Fruit fly (Drosophila melanogaster) whole organism, embryonic: Measurements from ENCODE around the gene Pvf1.

ENCODE experiments used
- Awh ChIP-seq: fragments of 200-800 bp; sonication (Bioruptor generic); IDR thresholded peaks from 2 replicates; pipeline ENCODE4, ENCODE4 v1.3.6; 2022; ENCODE audit warnings: missing biosample characterization, missing genetic modification characterization
- BEAF-32 ChIP-seq: fragments of 200-800 bp; sonication (Bioruptor generic); optimal IDR thresholded peaks from 3 replicates; lab custom pipeline; 2017; ENCODE audit warnings: missing biosample characterization, missing genetic modification characterization, mild to moderate bottlenecking, moderate library complexity, missing genetic modification reagents
- CG10274 ChIP-seq: fragments of 200-800 bp; sonication (Bioruptor generic); optimal IDR thresholded peaks from 3 replicates; lab custom pipeline; 2017; ENCODE audit warnings: missing biosample characterization, mild to moderate bottlenecking, missing genetic modification characterization
- CG10321 ChIP-seq: fragments of 200-800 bp; sonication (Bioruptor generic); IDR thresholded peaks from 2 replicates; pipeline ENCODE4 v1.3.6; 2022; ENCODE audit warnings: missing biosample characterization, missing genetic modification characterization
- CG10979 ChIP-seq: fragments of 200-800 bp; sonication (Bioruptor generic); optimal IDR thresholded peaks from 2 replicates; lab custom pipeline; 2018; ENCODE audit warnings: missing biosample characterization, mild to moderate bottlenecking, missing genetic modification characterization, moderate library complexity
- CG11504 ChIP-seq: fragments of 200-800 bp; sonication (Bioruptor generic); optimal IDR thresholded peaks from 3 replicates; lab custom pipeline; 2019; ENCODE audit warnings: missing biosample characterization, mild to moderate bottlenecking, missing genetic modification characterization, moderate library complexity
- CG11696 ChIP-seq: fragments of 200-800 bp; sonication (Bioruptor generic); IDR thresholded peaks from 2 replicates; pipeline ENCODE4 v1.3.6; 2022; ENCODE audit warnings: missing biosample characterization, missing genetic modification characterization
- CG12155 ChIP-seq: fragments of 200-800 bp; sonication (Bioruptor generic); optimal IDR thresholded peaks from 3 replicates; lab custom pipeline; 2016; ENCODE audit warnings: missing biosample characterization, missing genetic modification characterization
- CG14667 ChIP-seq: fragments of 200-800 bp; sonication (Bioruptor generic); IDR thresholded peaks from 2 replicates; pipeline ENCODE4 v1.3.6; 2022; ENCODE audit warnings: missing biosample characterization, missing genetic modification characterization
- CG14965 ChIP-seq: fragments of 200-800 bp; sonication (Bioruptor generic); optimal IDR thresholded peaks from 2 replicates; lab custom pipeline; 2016; ENCODE audit warnings: missing biosample characterization, missing genetic modification characterization, borderline replicate concordance
- CG1647 ChIP-seq: fragments of 200-800 bp; sonication (Bioruptor generic); optimal IDR thresholded peaks from 3 replicates; lab custom pipeline; 2016; ENCODE audit warnings: missing biosample characterization, missing genetic modification characterization
- CG17359 ChIP-seq: fragments of 200-800 bp; sonication (Bioruptor generic); optimal IDR thresholded peaks from 3 replicates; lab custom pipeline; 2018; ENCODE audit warnings: missing biosample characterization, mild to moderate bottlenecking, missing genetic modification characterization, moderate library complexity
- CG2120 ChIP-seq: fragments of 200-800 bp; sonication (Bioruptor generic); optimal IDR thresholded peaks from 3 replicates; lab custom pipeline; 2016; ENCODE audit warnings: missing biosample characterization, missing genetic modification characterization
- CG2678 ChIP-seq: fragments of 200-800 bp; sonication (Bioruptor generic); optimal IDR thresholded peaks from 3 replicates; lab custom pipeline; 2019; ENCODE audit warnings: missing biosample characterization, mild to moderate bottlenecking, missing genetic modification characterization, moderate library complexity
- CG31388 ChIP-seq: fragments of 200-800 bp; sonication (Bioruptor generic); optimal IDR thresholded peaks from 2 replicates; lab custom pipeline; 2016; ENCODE audit warnings: missing biosample characterization, missing genetic modification characterization
- CG32772 ChIP-seq: fragments of 200-800 bp; sonication (Bioruptor generic); IDR thresholded peaks from 2 replicates; pipeline ENCODE4 v1.3.6; 2022; ENCODE audit warnings: missing biosample characterization, missing genetic modification characterization
- CG4854 ChIP-seq: fragments of 200-800 bp; sonication (Bioruptor generic); optimal IDR thresholded peaks from 2 replicates; lab custom pipeline; 2016; ENCODE audit warnings: missing biosample characterization, missing genetic modification characterization, inconsistent platforms
- CG5245 ChIP-seq: fragments of 200-800 bp; sonication (Bioruptor generic); optimal IDR thresholded peaks from 3 replicates; lab custom pipeline; 2016; ENCODE audit warnings: missing biosample characterization, missing genetic modification characterization
- CG6272 ChIP-seq: fragments of 200-800 bp; sonication (Bioruptor generic); IDR thresholded peaks from 2 replicates; pipeline ENCODE4 v1.3.6; 2022; ENCODE audit warnings: missing biosample characterization, missing genetic modification characterization
- CG6765 ChIP-seq: fragments of 200-800 bp; sonication (Bioruptor generic); optimal IDR thresholded peaks from 3 replicates; lab custom pipeline; 2017; ENCODE audit warnings: missing biosample characterization, mild to moderate bottlenecking, missing genetic modification characterization
- CG7271 ChIP-seq: fragments of 200-800 bp; sonication (Bioruptor generic); optimal IDR thresholded peaks from 2 replicates; lab custom pipeline; 2018; ENCODE audit warnings: missing biosample characterization, mild to moderate bottlenecking, missing genetic modification characterization, moderate library complexity
- CG9727 ChIP-seq: fragments of 200-800 bp; sonication (Bioruptor generic); optimal IDR thresholded peaks from 3 replicates; lab custom pipeline; 2017; ENCODE audit warnings: missing biosample characterization, mild to moderate bottlenecking, missing genetic modification characterization
- Dad ChIP-seq: fragments of 200-800 bp; sonication (Bioruptor generic); optimal IDR thresholded peaks from 3 replicates; lab custom pipeline; 2016; ENCODE audit warnings: missing biosample characterization, missing genetic modification characterization
- Dek ChIP-seq: fragments of 200-800 bp; sonication (Bioruptor generic); optimal IDR thresholded peaks from 3 replicates; lab custom pipeline; 2019; ENCODE audit warnings: missing biosample characterization, mild to moderate bottlenecking, missing genetic modification characterization, moderate library complexity
- Doc3 ChIP-seq: fragments of 200-800 bp; sonication (Bioruptor generic); IDR thresholded peaks from 3 replicates; pipeline ENCODE4 v1.3.6; 2022; ENCODE audit warnings: missing biosample characterization, missing genetic modification characterization; ENCODE audit not compliant: partially characterized antibody
- Elba2 ChIP-seq: fragments of 200-800 bp; sonication (Bioruptor generic); optimal IDR thresholded peaks from 3 replicates; lab custom pipeline; 2016; ENCODE audit warnings: missing biosample characterization, missing genetic modification characterization
- HLHmδ ChIP-seq: fragments of 200-800 bp; sonication (Bioruptor generic); optimal IDR thresholded peaks from 2 replicates; lab custom pipeline; 2018; ENCODE audit warnings: missing biosample characterization, mild to moderate bottlenecking, missing genetic modification characterization, moderate library complexity
- Optix ChIP-seq: fragments of 200-800 bp; sonication (Bioruptor generic); IDR thresholded peaks from 3 replicates; pipeline ENCODE4 v1.3.6; 2022; ENCODE audit warnings: missing biosample characterization, missing genetic modification characterization
- TFAM ChIP-seq: fragments of 200-800 bp; sonication (Bioruptor generic); optimal IDR thresholded peaks from 2 replicates; lab custom pipeline; 2017; ENCODE audit warnings: missing biosample characterization, missing genetic modification characterization, inconsistent platforms
- ash1 ChIP-seq: fragments of 200-800 bp; sonication (Bioruptor generic); optimal IDR thresholded peaks from 2 replicates; lab custom pipeline; 2018; ENCODE audit warnings: missing biosample characterization, mild to moderate bottlenecking, missing genetic modification characterization
- cato ChIP-seq: fragments of 200-800 bp; sonication (Bioruptor generic); optimal IDR thresholded peaks from 2 replicates; lab custom pipeline; 2016; ENCODE audit warnings: missing biosample characterization, missing genetic modification characterization, borderline replicate concordance
- cg ChIP-seq: fragments of 200-800 bp; sonication (Bioruptor generic); optimal IDR thresholded peaks from 3 replicates; lab custom pipeline; 2019; ENCODE audit warnings: missing biosample characterization, mild to moderate bottlenecking, missing genetic modification characterization, moderate library complexity
- chif ChIP-seq, 2 experiments: fragments of 200-800 bp; sonication (Bioruptor generic); optimal IDR thresholded peaks; 3 replicates each; lab custom pipeline; 2016; ENCODE audit warnings: missing biosample characterization in 2 of 2, missing genetic modification characterization in 2 of 2
- ems ChIP-seq: fragments of 200-800 bp; sonication (Bioruptor generic); optimal IDR thresholded peaks from 3 replicates; lab custom pipeline; 2016; ENCODE audit warnings: missing biosample characterization, missing genetic modification characterization
- fd64A ChIP-seq: fragments of 200-800 bp; sonication (Bioruptor generic); optimal IDR thresholded peaks from 3 replicates; lab custom pipeline; 2018; ENCODE audit warnings: missing biosample characterization, mild to moderate bottlenecking, missing genetic modification characterization
- fd96Cb ChIP-seq: fragments of 200-800 bp; sonication (Bioruptor generic); optimal IDR thresholded peaks from 2 replicates; lab custom pipeline; 2018; ENCODE audit warnings: missing biosample characterization, mild to moderate bottlenecking, missing genetic modification characterization, moderate library complexity
- ham ChIP-seq: fragments of 200-800 bp; sonication (Bioruptor generic); IDR thresholded peaks from 2 replicates; pipeline ENCODE4 v1.3.6; 2022; ENCODE audit warnings: missing biosample characterization, missing genetic modification characterization
- ind ChIP-seq: fragments of 200-800 bp; sonication (Bioruptor generic); optimal IDR thresholded peaks from 3 replicates; lab custom pipeline; 2016; ENCODE audit warnings: missing biosample characterization, missing genetic modification characterization
- kah ChIP-seq: fragments of 200-800 bp; sonication (Bioruptor generic); optimal IDR thresholded peaks from 2 replicates; lab custom pipeline; 2018; ENCODE audit warnings: missing biosample characterization, mild to moderate bottlenecking, missing genetic modification characterization
- kni ChIP-seq: fragments of 200-800 bp; sonication (Bioruptor generic); optimal IDR thresholded peaks from 3 replicates; lab custom pipeline; 2017; ENCODE audit warnings: mild to moderate bottlenecking, missing biosample characterization, missing genetic modification reagents, missing genetic modification characterization
- nmo ChIP-seq: fragments of 200-800 bp; sonication (Bioruptor generic); optimal IDR thresholded peaks from 2 replicates; lab custom pipeline; 2018; ENCODE audit warnings: missing biosample characterization, mild to moderate bottlenecking, missing genetic modification characterization, moderate library complexity
- nom ChIP-seq: fragments of 200-800 bp; sonication (Bioruptor generic); optimal IDR thresholded peaks from 2 replicates; lab custom pipeline; 2017; ENCODE audit warnings: missing biosample characterization, missing genetic modification characterization, mild to moderate bottlenecking, moderate library complexity, missing genetic modification reagents
- pita ChIP-seq: fragments of 200-800 bp; sonication (Bioruptor generic); optimal IDR thresholded peaks from 2 replicates; lab custom pipeline; 2017; ENCODE audit warnings: missing biosample characterization, mild to moderate bottlenecking, missing genetic modification characterization
- sim ChIP-seq: fragments of 200-800 bp; sonication (Bioruptor generic); IDR thresholded peaks from 2 replicates; pipeline ENCODE4 v1.3.6; 2022; ENCODE audit warnings: missing biosample characterization, missing genetic modification characterization
- so ChIP-seq: fragments of 200-800 bp; sonication (Bioruptor generic); IDR thresholded peaks from 3 replicates; pipeline ENCODE4 v1.3.6; 2022; ENCODE audit warnings: missing biosample characterization, missing genetic modification characterization
- sob ChIP-seq: fragments of 200-800 bp; sonication (Bioruptor generic); IDR thresholded peaks from 2 replicates; pipeline ENCODE4 v1.3.6; 2022; ENCODE audit warnings: missing biosample characterization, missing genetic modification characterization
- sug ChIP-seq: fragments of 200-800 bp; optimal IDR thresholded peaks from 2 replicates; lab custom pipeline; 2019; ENCODE audit warnings: missing biosample characterization, mild to moderate bottlenecking, missing genetic modification characterization, moderate library complexity
- unpg ChIP-seq: fragments of 200-800 bp; sonication (Bioruptor generic); optimal IDR thresholded peaks from 3 replicates; lab custom pipeline; 2018; ENCODE audit warnings: missing biosample characterization, mild to moderate bottlenecking, missing genetic modification characterization, moderate library complexity
- yki ChIP-seq: fragments of >200 bp; optimal IDR thresholded peaks from 3 replicates; lab custom pipeline; 2018
- zen2 ChIP-seq: fragments of 200-800 bp; sonication (Bioruptor generic); IDR thresholded peaks from 3 replicates; pipeline ENCODE4 v1.3.6; 2022; ENCODE audit warnings: missing biosample characterization, missing genetic modification characterization; ENCODE audit not compliant: partially characterized antibody

The Pvf1 gene

dm6 chrX:18869489-18870132 lies 37.1 kb downstream of the Pvf1 start (continued):
- TF ChIP-seq CG32772 (GFP tag; lab: Robert Waterston, UW) (0 out of 2 replicates have a peak, but pooled peaks have one; percentile 17), TFAM (no peak), CG1647 (GFP tag; lab: Kevin White, UChicago) (no peak), so (GFP tag; lab: Robert Waterston, UW) (0 out of 3 replicates have a peak, but pooled peaks have one; percentile 39), sug (tag; lab: Kevin White, UChicago) (no peak), fd64A (GFP tag; lab: Kevin White, UChicago) (no peak), CG14667 (peak; percentile 66), BEAF-32 (GFP tag; lab: Kevin White, UChicago) (no peak), CG6272 (GFP tag; lab: Robert Waterston, UW) (no peak), pita (GFP tag; lab: Kevin White, UChicago) (no peak), sim (GFP tag; lab: Robert Waterston, UW) (no peak), Dad (GFP tag; lab: Kevin White, UChicago) (no peak), unpg (GFP tag; lab: Kevin White, UChicago) (no peak), CG7271 (tag; lab: Kevin White, UChicago) (no peak), CG11696 (GFP tag; lab: Robert Waterston, UW) (peak; percentile 95), CG31388 (GFP tag; lab: Kevin White, UChicago) (no peak), fd96Cb (tag; lab: Kevin White, UChicago) (peak; percentile 50), CG5245 (GFP tag; lab: Kevin White, UChicago) (peak; percentile 40), yki (lab: Kevin White, UChicago) (no peak), CG2678 (peak; percentile 64), cg (GFP tag; lab: Kevin White, UChicago) (no peak), Dek (tag; lab: Kevin White, UChicago) (peak; percentile 33), cato (GFP tag; lab: Kevin White, UChicago) (no peak), sob (peak; percentile 37; the same call in 1 of the 2 replicates), zen2 (GFP tag; lab: Robert Waterston, UW) (no peak), CG10321 (GFP tag; lab: Robert Waterston, UW) (no peak), ash1 (GFP tag; lab: Kevin White, UChicago) (no peak), CG17359 (peak; percentile 71), CG4854 (GFP tag; lab: Kevin White, UChicago) (no peak), nmo (GFP tag; lab: Kevin White, UChicago) (peak; percentile 45), kah (GFP tag; lab: Kevin White, UChicago) (peak; percentile 17), CG14965 (GFP tag; lab: Kevin White, UChicago) (no peak), HLHmδ (GFP tag; lab: Kevin White, UChicago) (no peak), CG10979 (tag; lab: Kevin White, UChicago) (peak; percentile 32), CG10274 (GFP tag; lab: Kevin White, UChicago) (no peak), nom (peak; percentile 45), chif (GFP tag; optimal IDR thresholded peaks at IDR 0.05; lab: Kevin White, UChicago) (peak; percentile 1 to 26), kni (no peak), Doc3 (GFP tag; lab: Robert Waterston, UW) (no peak), ems (GFP tag; lab: Kevin White, UChicago) (peak; percentile 24), ind (peak; percentile 68), CG6765 (GFP tag; lab: Kevin White, UChicago) (no peak), Optix (GFP tag; lab: Robert Waterston, UW) (0 out of 3 replicates have a peak, but pooled peaks have one; percentile 38), CG12155 (no peak), CG11504 (tag; lab: Kevin White, UChicago) (no peak), CG2120 (GFP tag; lab: Kevin White, UChicago) (no peak), Elba2 (GFP tag; lab: Kevin White, UChicago) (no peak), CG9727 (GFP tag; lab: Kevin White, UChicago) (peak; percentile 58), ham (GFP tag; lab: Robert Waterston, UW) (no peak), Awh (GFP tag; lab: Robert Waterston, UW) (peak; percentile 49; the same call in 1 of the 2 replicates)
